Worm (Caenorhabditis elegans): ENCODE results near the gene col-115.

The col-115 gene

DNA sequence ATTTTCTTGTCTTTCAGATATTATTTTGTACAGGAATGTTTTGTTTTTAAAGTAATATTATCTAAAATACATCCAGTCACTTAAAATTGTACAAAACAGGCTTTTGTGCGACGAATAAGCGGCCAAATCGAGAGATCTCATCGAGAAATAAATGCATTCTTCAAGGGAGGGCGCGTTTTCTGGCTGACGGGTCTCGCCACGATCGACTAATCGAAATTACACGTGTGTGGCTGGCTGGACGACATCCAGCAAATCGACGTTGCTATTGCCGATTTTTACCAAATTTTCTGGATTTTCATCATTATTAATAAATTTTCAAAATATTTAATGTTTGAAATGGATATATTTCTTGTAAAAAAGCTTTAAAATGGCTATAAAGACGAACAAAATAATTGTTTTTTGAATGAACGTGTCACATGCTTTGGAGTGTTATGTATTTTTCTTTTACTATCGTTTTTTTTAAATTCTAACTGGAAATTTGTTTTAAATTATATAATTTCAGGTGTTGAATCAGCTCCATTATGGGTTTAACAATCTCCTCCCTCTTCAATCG lies 6.4 kb upstream of the col-115 start, which contains the start of gene arf-5:
arf-5 (plus strand) TSS at position 503 of the 553 bp plus-strand sequence.
- TF ChIP-seq nhr-12 (tag; optimal IDR thresholded peaks at IDR 0.05) (no peak), C34F6.9 (tag; optimal IDR thresholded peaks at IDR 0.05) (peak; percentile 48), crh-2 (tag; optimal IDR thresholded peaks at IDR 0.05) (peak; percentile 73), ztf-4 (tag; optimal IDR thresholded peaks at IDR 0.05) (no peak), nhr-10 (tag; optimal IDR thresholded peaks at IDR 0.05) (no peak), fos-1 (tag; optimal IDR thresholded peaks at IDR 0.05) (no peak), F13H6.1 (tag; optimal IDR thresholded peaks at IDR 0.05) (no peak), sma-3 (GFP tag; optimal IDR thresholded peaks at IDR 0.05) (no peak), peb-1 (tag; optimal IDR thresholded peaks at IDR 0.05) (no peak), nhr-129 (tag; optimal IDR thresholded peaks at IDR 0.05) (peak; percentile 42), snpc-4 (tag; optimal IDR thresholded peaks at IDR 0.05) (no peak), nhr-6 (tag; optimal IDR thresholded peaks at IDR 0.05) (no peak), sma-9 (GFP tag; optimal IDR thresholded peaks at IDR 0.05) (no peak), sma-9 (tag; optimal IDR thresholded peaks at IDR 0.05) (no peak), lin-11 (tag; optimal IDR thresholded peaks at IDR 0.05) (peak; percentile 9), unc-55 (GFP tag; optimal IDR thresholded peaks at IDR 0.05) (peak; percentile 52), elt-3 (tag; optimal IDR thresholded peaks at IDR 0.05) (no peak), lsy-2 (tag; optimal IDR thresholded peaks at IDR 0.05) (peak in 1 of 2 experiments; percentile 74), lin-13 (GFP tag; optimal IDR thresholded peaks at IDR 0.05) (peak; percentile 37), gmeb-1 (tag; optimal IDR thresholded peaks at IDR 0.05) (no peak), mab-5 (tag; optimal IDR thresholded peaks at IDR 0.05) (no peak), nhr-11 (tag; optimal IDR thresholded peaks at IDR 0.05) (no peak), mdl-1 (tag; optimal IDR thresholded peaks at IDR 0.05) (peak in 1 of 2 experiments; percentile 36), ZK546.5 (tag; optimal IDR thresholded peaks at IDR 0.05) (no peak), Y55F3AM.14 (GFP tag; optimal IDR thresholded peaks at IDR 0.05) (no peak), lin-39 (tag; optimal IDR thresholded peaks at IDR 0.05) (no peak), ama-1 (optimal IDR thresholded peaks at IDR 0.05) (no peak), blmp-1 (tag; optimal IDR thresholded peaks at IDR 0.05; ENCODE audit: insufficient read depth) (no peak), ztf-11 (tag; optimal IDR thresholded peaks at IDR 0.05) (no peak)

DNA sequence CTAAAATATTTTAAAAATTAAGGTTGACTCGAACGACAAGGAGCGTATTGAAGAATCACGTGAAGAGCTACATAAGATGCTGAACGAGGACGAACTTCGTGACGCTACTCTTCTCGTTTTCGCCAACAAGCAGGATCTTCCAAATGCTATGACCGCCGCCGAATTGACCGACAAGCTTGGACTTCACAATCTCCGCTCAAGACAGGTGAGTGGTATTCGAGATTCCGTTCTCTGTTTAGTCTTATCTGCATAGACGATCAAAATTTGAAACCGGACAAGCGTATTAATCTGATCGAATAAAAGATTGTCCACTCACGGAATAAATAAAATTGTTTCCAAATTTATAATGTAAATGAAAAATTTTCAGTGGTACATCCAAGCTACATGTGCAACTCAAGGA lies 5.5 kb upstream of the col-115 start:
- TF ChIP-seq unc-62 (GFP tag; optimal IDR thresholded peaks at IDR 0.05) (no peak), sma-9 (GFP tag; optimal IDR thresholded peaks at IDR 0.05) (peak; percentile 4), sma-9 (tag; optimal IDR thresholded peaks at IDR 0.05) (no peak), elt-1 (tag; optimal IDR thresholded peaks at IDR 0.05) (peak; percentile 4), ama-1 (optimal IDR thresholded peaks at IDR 0.05) (no peak)

DNA sequence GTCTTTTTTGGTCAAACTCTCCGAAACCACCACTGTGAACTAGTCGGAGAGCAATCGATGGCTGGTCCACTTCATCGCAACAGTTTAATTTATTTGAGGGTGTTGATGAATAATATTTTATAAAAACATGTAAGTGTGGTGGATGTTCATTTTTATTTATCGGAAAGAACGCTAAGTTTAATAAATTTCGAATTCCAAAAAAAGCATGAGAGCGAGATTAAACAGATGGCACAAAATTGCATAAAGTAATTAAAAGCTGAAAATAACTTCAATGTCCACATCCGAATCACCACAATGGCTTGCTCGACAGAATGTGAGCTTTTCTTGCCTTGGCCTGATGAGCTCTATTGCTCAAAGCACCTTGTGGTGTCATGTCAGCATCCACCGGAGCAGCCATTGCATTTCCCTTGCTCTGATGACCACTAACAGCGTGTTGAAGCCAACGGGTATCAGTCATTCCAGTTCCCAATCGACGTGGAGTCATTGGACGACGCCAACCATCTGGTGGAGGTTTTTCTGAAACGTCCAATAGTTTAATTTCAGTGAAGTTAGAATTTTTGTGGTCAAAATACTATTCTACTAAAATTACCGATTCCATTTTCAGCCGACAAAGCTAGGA lies 4.6 kb upstream of the col-115 start:
- TF ChIP-seq nhr-129 (tag; optimal IDR thresholded peaks at IDR 0.05) (peak; percentile 19), mdl-1 (tag; optimal IDR thresholded peaks at IDR 0.05) (no peak), nhr-25 (tag; optimal IDR thresholded peaks at IDR 0.05) (peak; percentile 8), peb-1 (tag; optimal IDR thresholded peaks at IDR 0.05) (no peak), lin-39 (tag; optimal IDR thresholded peaks at IDR 0.05) (no peak), aly-2 (tag; optimal IDR thresholded peaks at IDR 0.05) (no peak), egl-27 (tag; optimal IDR thresholded peaks at IDR 0.05) (no peak), alr-1 (tag; optimal IDR thresholded peaks at IDR 0.05) (no peak), mab-5 (tag; optimal IDR thresholded peaks at IDR 0.05) (no peak), C34F6.9 (tag; optimal IDR thresholded peaks at IDR 0.05) (no peak), unc-62 (GFP tag; optimal IDR thresholded peaks at IDR 0.05) (no peak), nhr-23 (tag; optimal IDR thresholded peaks at IDR 0.05) (no peak), unc-55 (GFP tag; optimal IDR thresholded peaks at IDR 0.05) (no peak)

DNA sequence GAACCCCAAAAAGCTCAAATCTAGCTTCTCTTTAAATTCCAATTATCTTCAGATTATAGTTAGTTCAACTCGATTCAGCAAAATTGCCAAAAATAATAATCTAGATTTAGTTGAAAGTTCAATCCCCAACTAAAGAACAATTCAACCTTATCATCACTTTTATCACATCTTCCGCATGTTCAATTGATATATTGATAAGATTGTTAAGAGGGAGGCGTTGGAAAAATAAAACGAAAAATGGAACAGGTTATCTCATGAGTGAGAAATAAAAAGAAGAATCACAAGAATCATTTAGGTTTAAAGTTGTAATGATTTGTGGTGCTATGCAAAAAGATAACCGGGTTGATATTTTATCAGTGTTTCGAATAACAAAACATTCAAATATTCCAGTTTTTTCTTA lies 2.7 kb upstream of the col-115 start:
- peak; percentile 68 for TF ChIP-seq fos-1 (tag; optimal IDR thresholded peaks at IDR 0.05)
- TF ChIP-seq C34F6.9 (tag; optimal IDR thresholded peaks at IDR 0.05): no peak
- TF ChIP-seq mab-5 (tag; optimal IDR thresholded peaks at IDR 0.05): no peak
- peak; percentile 57 for TF ChIP-seq nhr-25 (tag; optimal IDR thresholded peaks at IDR 0.05)
- TF ChIP-seq nhr-23 (tag; optimal IDR thresholded peaks at IDR 0.05): no peak
- peak; percentile 14 for TF ChIP-seq blmp-1 (tag; optimal IDR thresholded peaks at IDR 0.05; ENCODE audit: insufficient read depth)
- TF ChIP-seq ztf-4 (tag; optimal IDR thresholded peaks at IDR 0.05): no peak
- TF ChIP-seq ZK546.5 (tag; optimal IDR thresholded peaks at IDR 0.05): no peak
- TF ChIP-seq unc-39 (tag; optimal IDR thresholded peaks at IDR 0.05): no peak
- TF ChIP-seq unc-62 (GFP tag; optimal IDR thresholded peaks at IDR 0.05): no peak
- peak; percentile 42 for TF ChIP-seq nhr-21 (tag; optimal IDR thresholded peaks at IDR 0.05)
- no peak for TF ChIP-seq nhr-12 (tag; optimal IDR thresholded peaks at IDR 0.05)
- TF ChIP-seq unc-55 (GFP tag; optimal IDR thresholded peaks at IDR 0.05): no peak
- no peak for TF ChIP-seq nhr-237 (tag; optimal IDR thresholded peaks at IDR 0.05)
- no peak for TF ChIP-seq alr-1 (tag; optimal IDR thresholded peaks at IDR 0.05)

All from whole organism, L2 larva.